Worm (Caenorhabditis elegans): ENCODE results near the gene C27D6.3.

DNA sequence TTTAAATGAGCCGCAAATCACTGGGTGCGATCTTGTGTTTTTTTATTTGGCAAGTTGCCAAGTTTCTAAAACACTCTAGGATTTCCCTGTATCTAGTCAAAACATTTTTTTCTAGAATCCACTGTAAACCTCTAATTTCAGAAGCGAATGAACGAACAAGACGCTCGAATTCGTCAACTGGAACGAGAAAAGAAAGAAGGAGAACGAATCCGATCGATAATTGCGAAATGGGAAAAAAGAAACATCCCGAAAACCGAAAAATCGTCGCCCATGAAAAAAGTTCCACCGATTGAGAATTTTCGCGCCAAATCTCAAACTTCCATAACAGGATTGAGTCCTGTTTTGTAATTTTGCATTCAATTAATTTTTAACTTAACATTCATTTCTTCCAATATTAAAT is 2.7 kb upstream of the C27D6.3 start:
- TF ChIP-seq flt-1 (GFP tag; IDR thresholded peaks at IDR 0.05) (no peak), cog-1 (tag; optimal IDR thresholded peaks at IDR 0.05) (no peak), ztf-23 (GFP tag; IDR thresholded peaks at IDR 0.05) (no peak), ztf-29 (GFP tag; IDR thresholded peaks at IDR 0.05) (no peak), ref-1 (GFP tag; conservative IDR thresholded peaks at IDR 0.05) (no peak)

Measured in whole organism, midembryonic.